Fruit fly (Drosophila melanogaster) whole organism, prepupa: ENCODE measurements around the gene mus312.

Experiments
- CG11294 ChIP-seq: fragments of 200-800 bp; sonication (Bioruptor generic); IDR thresholded peaks from 2 replicates; pipeline ENCODE4 v1.3.6; 2022; ENCODE audit warnings: missing biosample characterization, missing genetic modification characterization
- CG4318 ChIP-seq: fragments of 200-800 bp; sonication (Bioruptor generic); optimal IDR thresholded peaks from 3 replicates; lab custom pipeline; 2017; ENCODE audit warnings: missing biosample characterization, mild to moderate bottlenecking, missing genetic modification characterization
- CG7368 ChIP-seq: fragments of 200-800 bp; sonication (Bioruptor generic); optimal IDR thresholded peaks from 3 replicates; lab custom pipeline; 2016; ENCODE audit warnings: missing biosample characterization, missing genetic modification characterization
- CG8119 ChIP-seq: fragments of 200-800 bp; sonication (Bioruptor generic); IDR thresholded peaks from 3 replicates; pipeline ENCODE4 v1.3.6; 2022; ENCODE audit warnings: missing biosample characterization, missing genetic modification characterization
- Gug ChIP-seq: fragments of 200-800 bp; sonication (Bioruptor generic); IDR thresholded peaks from 2 replicates; pipeline ENCODE4 v1.3.6; 2022; ENCODE audit warnings: missing biosample characterization, missing genetic modification characterization
- Hr39 ChIP-seq: fragments of 200-800 bp; sonication (Bioruptor generic); optimal IDR thresholded peaks from 2 replicates; lab custom pipeline; 2016; ENCODE audit warnings: missing biosample characterization, missing genetic modification characterization
- Smox ChIP-seq: fragments of 200-800 bp; sonication (Bioruptor generic); optimal IDR thresholded peaks from 3 replicates; lab custom pipeline; 2016; ENCODE audit warnings: missing biosample characterization, missing genetic modification characterization
- dsx ChIP-seq: fragments of 200-800 bp; optimal IDR thresholded peaks from 3 replicates; lab custom pipeline; 2019; ENCODE audit warnings: missing biosample characterization, mild to moderate bottlenecking, missing genetic modification characterization, moderate library complexity; ENCODE audit not compliant: poor library complexity, severe bottlenecking

- no peak for TF ChIP-seq CG4318
- TF ChIP-seq Hr39 (GFP tag; lab: Kevin White, UChicago): no peak
- no peak for TF ChIP-seq CG8119 (GFP tag; lab: Robert Waterston, UW)
- no peak for TF ChIP-seq CG7368 (GFP tag; lab: Kevin White, UChicago)
- no peak for TF ChIP-seq Smox
- no peak for TF ChIP-seq Gug
- TF ChIP-seq CG11294: no peak
- no peak for TF ChIP-seq dsx (GFP tag; lab: Kevin White, UChicago)
Observed at dm6 chr3L:7369543-7369942, 40.6 kb downstream of the mus312 start, which contains the start of gene akirin.
